Worm (Caenorhabditis elegans): ENCODE data around the gene chdh-1.

DNA sequence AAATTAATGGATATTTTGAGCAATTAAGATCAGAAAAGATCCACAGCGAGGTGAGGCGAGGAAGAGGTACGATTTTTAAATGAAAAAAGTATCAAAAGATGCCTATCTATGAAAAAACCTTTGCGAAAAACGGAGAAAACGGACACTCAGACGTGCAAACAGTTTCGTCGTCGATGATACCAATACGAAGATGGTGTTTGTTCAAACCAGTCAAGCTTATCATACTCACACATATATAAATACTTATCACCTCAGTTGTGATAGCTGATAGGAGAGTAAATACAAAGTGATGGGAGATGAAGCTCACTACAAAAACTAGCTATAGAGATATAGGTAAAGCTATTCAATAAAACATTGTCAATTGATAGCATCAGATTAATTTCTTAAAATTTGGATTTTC is 18.9 kb downstream of the chdh-1 start:
- no peak for TF ChIP-seq pha-4 (tag; optimal IDR thresholded peaks at IDR 0.05)
- no peak for TF ChIP-seq fkh-10 (GFP tag; optimal IDR thresholded peaks at IDR 0.05)
- TF ChIP-seq ttx-3 (tag; optimal IDR thresholded peaks at IDR 0.05): no peak
- TF ChIP-seq fkh-6 (tag; optimal IDR thresholded peaks at IDR 0.05): no peak

Measured in whole organism, late embryonic.